Worm (Caenorhabditis elegans): ENCODE results near the gene dmd-7.

ce11 chrV:6249135-6249534, 2.4 kb downstream of the dmd-7 start:
- TF ChIP-seq skn-1 (tag; optimal IDR thresholded peaks at IDR 0.05) (no peak), unc-62 (GFP tag; optimal IDR thresholded peaks at IDR 0.05) (no peak), unc-39 (tag; optimal IDR thresholded peaks at IDR 0.05) (no peak), snpc-4 (tag; optimal IDR thresholded peaks at IDR 0.05) (no peak), lin-13 (GFP tag; optimal IDR thresholded peaks at IDR 0.05) (no peak), zag-1 (tag; optimal IDR thresholded peaks at IDR 0.05) (no peak), nhr-10 (tag; optimal IDR thresholded peaks at IDR 0.05) (no peak), elt-3 (tag; optimal IDR thresholded peaks at IDR 0.05) (no peak)

Measured in whole organism, L2 larva.